Worm (Caenorhabditis elegans): ENCODE measurements around the gene eor-1.

Gene eor-1

DNA sequence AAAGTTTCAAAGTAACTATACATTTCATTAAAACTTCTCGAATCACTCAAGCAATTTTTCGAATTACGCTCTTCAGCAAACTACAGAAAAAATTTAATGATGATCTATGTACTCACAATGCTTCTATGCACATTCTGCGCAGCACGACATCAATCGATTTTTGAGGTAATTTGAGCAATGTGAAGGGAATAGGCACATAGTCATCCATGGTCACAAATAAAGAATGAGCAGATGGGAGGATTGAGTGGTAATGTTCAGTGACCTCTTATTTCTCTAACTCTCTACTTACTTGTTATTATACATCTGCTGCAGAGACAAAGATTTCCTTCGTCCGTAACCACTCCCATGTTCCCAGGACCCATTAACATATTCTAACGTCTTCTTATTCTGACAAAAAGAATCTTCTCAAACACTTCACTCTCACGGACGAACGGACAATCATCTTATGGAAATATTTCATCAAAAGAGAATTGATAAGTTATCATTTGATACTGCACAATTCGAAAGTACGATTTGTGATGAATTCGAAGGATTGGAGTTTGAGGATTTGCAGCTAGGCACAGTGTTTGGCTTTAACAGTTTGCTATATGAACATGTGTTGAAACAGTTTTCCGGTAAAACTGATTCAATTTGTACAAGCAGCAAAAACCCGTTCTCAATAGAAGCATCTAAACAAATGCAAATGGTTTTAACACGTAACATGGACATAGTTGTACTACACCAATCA, 42.9 kb downstream of the eor-1 start, which contains the start of the genes fbxb-77 and Y17G9B.11:
Gene fbxb-77, minus strand, starts transcription at position 229 of the 727 bp plus-strand sequence.
Gene Y17G9B.11, plus strand, starts transcription at position 677 of the 727 bp plus-strand sequence.
- TF ChIP-seq hrde-1 (tag; optimal IDR thresholded peaks at IDR 0.05; ENCODE audit: borderline replicate concordance), result no peak
- TF ChIP-seq F37B4.10 (GFP tag; IDR thresholded peaks at IDR 0.05), result no peak
- TF ChIP-seq aptf-3 (GFP tag; IDR thresholded peaks at IDR 0.05), result no peak
- no peak for TF ChIP-seq dpl-1 (GFP tag; optimal IDR thresholded peaks at IDR 0.05)
- TF ChIP-seq K12H6.12 (tag; optimal IDR thresholded peaks at IDR 0.05), result no peak
- TF ChIP-seq B0336.3 (GFP tag; IDR thresholded peaks at IDR 0.05), result no peak
- no peak for TF ChIP-seq attf-3 (GFP tag; conservative IDR thresholded peaks at IDR 0.05)
- TF ChIP-seq F57A8.1 (GFP tag; optimal IDR thresholded peaks at IDR 0.05), result no peak
- no peak for TF ChIP-seq F52B5.7 (tag; optimal IDR thresholded peaks at IDR 0.05)
- TF ChIP-seq mxl-1 (tag; optimal IDR thresholded peaks at IDR 0.05), result no peak
- TF ChIP-seq unc-62 (GFP tag; optimal IDR thresholded peaks at IDR 0.05), result no peak
- no peak for TF ChIP-seq attf-6 (GFP tag; IDR thresholded peaks at IDR 0.05)
- TF ChIP-seq gei-17 (GFP tag; optimal IDR thresholded peaks at IDR 0.05), result no peak
- no peak for TF ChIP-seq repo-1 (tag; optimal IDR thresholded peaks at IDR 0.05)
- TF ChIP-seq let-526 (GFP tag; IDR thresholded peaks at IDR 0.05), result no peak

DNA sequence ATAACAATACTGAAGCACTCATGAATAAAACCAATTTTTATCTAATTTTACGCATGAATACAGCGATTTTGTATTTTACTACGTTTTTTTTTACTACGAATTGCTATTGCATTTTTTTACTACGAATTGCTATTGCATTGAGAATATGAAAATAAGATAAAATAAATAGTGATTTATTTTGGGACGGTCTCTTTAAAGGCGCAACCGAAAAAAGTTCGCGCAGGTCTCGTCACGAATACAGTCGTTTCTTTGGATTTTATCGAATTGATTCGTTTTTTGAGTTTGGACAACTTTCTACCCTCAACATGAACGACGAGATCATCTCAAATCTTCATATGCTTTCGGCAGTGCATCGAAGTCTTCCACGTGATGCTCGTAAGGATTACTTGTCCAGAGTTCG, 47.2 kb downstream of the eor-1 start, which contains the start of gene Y17G9B.4:
Gene Y17G9B.4, plus strand, starts transcription at position 306 of the 400 bp plus-strand sequence.
- peak; percentile 53 for TF ChIP-seq D2030.7 (GFP tag; IDR thresholded peaks at IDR 0.05)
- no peak for TF ChIP-seq mes-4 (tag; optimal IDR thresholded peaks at IDR 0.05)
- peak; percentile 42 for TF ChIP-seq madf-8 (GFP tag; conservative IDR thresholded peaks at IDR 0.05)
- TF ChIP-seq lag-1 (GFP tag; IDR thresholded peaks at IDR 0.05), result no peak
- peak; percentile 17 for TF ChIP-seq tbp1 (GFP tag; optimal IDR thresholded peaks at IDR 0.05)
- TF ChIP-seq K11D2.4 (GFP tag; IDR thresholded peaks at IDR 0.05), result no peak
- no peak for TF ChIP-seq F39B2.1 (GFP tag; IDR thresholded peaks at IDR 0.05)
- no peak for TF ChIP-seq K12H6.12 (tag; optimal IDR thresholded peaks at IDR 0.05)
- no peak for TF ChIP-seq lin-26 (GFP tag; IDR thresholded peaks at IDR 0.05)
- TF ChIP-seq xnd-1 (tag; optimal IDR thresholded peaks at IDR 0.05), result peak; percentile 86
- no peak for TF ChIP-seq nhr-120 (GFP tag; IDR thresholded peaks at IDR 0.05)
- TF ChIP-seq zim-3 (tag; optimal IDR thresholded peaks at IDR 0.05), result no peak
- no peak for TF ChIP-seq F22D6.2 (tag; optimal IDR thresholded peaks at IDR 0.05)
- TF ChIP-seq ceh-40 (GFP tag; IDR thresholded peaks at IDR 0.05), result no peak
- no peak for TF ChIP-seq egrh-3 (GFP tag; IDR thresholded peaks at IDR 0.05)
- TF ChIP-seq sdz-38 (tag; optimal IDR thresholded peaks at IDR 0.05), result no peak
- peak; percentile 90 for TF ChIP-seq F33H1.4 (GFP tag; IDR thresholded peaks at IDR 0.05)
- peak; percentile 91 for TF ChIP-seq lsl-1 (GFP tag; optimal IDR thresholded peaks at IDR 0.05)
- peak; percentile 83 for TF ChIP-seq madf-6 (GFP tag; IDR thresholded peaks at IDR 0.05)
- TF ChIP-seq Y79H2A.3 (GFP tag; conservative IDR thresholded peaks at IDR 0.05), result no peak
- TF ChIP-seq bed-2 (GFP tag; IDR thresholded peaks at IDR 0.05), result no peak
- no peak for TF ChIP-seq chd-7 (tag; optimal IDR thresholded peaks at IDR 0.05)
- no peak for TF ChIP-seq snpc-4 (GFP tag; optimal IDR thresholded peaks at IDR 0.05)
- TF ChIP-seq snpc-4 (tag; optimal IDR thresholded peaks at IDR 0.05), result peak in 2 of 4 experiments; percentile 25 to 52
- TF ChIP-seq die-1 (tag; optimal IDR thresholded peaks at IDR 0.05), result no peak
- TF ChIP-seq athp-1 (tag; optimal IDR thresholded peaks at IDR 0.05), result no peak
- TF ChIP-seq mel-28 (tag; optimal IDR thresholded peaks at IDR 0.05; ENCODE audit: borderline replicate concordance), result no peak
- no peak for TF ChIP-seq nfya-2 (GFP tag; IDR thresholded peaks at IDR 0.05)
- no peak for TF ChIP-seq ama-1 (optimal IDR thresholded peaks at IDR 0.05)
- TF ChIP-seq ama-1 (GFP tag; optimal IDR thresholded peaks at IDR 0.05), result no peak
- TF ChIP-seq snpc-1.3 (tag; optimal IDR thresholded peaks at IDR 0.05; ENCODE audit: insufficient read depth), result no peak
- no peak for TF ChIP-seq ceh-100 (GFP tag; IDR thresholded peaks at IDR 0.05)
- no peak for TF ChIP-seq F57A8.1 (GFP tag; optimal IDR thresholded peaks at IDR 0.05)

Measured in whole organism, young adult.